Worm (Caenorhabditis elegans): ENCODE data around the gene F41F3.9.

The F41F3.9 gene

ce11 chrV:4615802-4616201 lies 39.5 kb upstream of the F41F3.9 start, which contains the start of the genes Y61A9LA.10 and F54D11.4 (continued):
- TF ChIP-seq tra-1 (GFP tag; IDR thresholded peaks at IDR 0.05) (no peak), nhr-237 (tag; optimal IDR thresholded peaks at IDR 0.05) (no peak), daf-16 (GFP tag; optimal IDR thresholded peaks at IDR 0.05) (no peak), daf-16 (tag; optimal IDR thresholded peaks at IDR 0.05) (no peak), madf-9 (GFP tag; conservative IDR thresholded peaks at IDR 0.05) (no peak), dmd-8 (GFP tag; IDR thresholded peaks at IDR 0.05) (no peak), lin-29 (GFP tag; IDR thresholded peaks at IDR 0.05) (no peak), ceh-28 (tag; optimal IDR thresholded peaks at IDR 0.05) (no peak), egl-43 (GFP tag; IDR thresholded peaks at IDR 0.05) (no peak), egl-27 (tag; optimal IDR thresholded peaks at IDR 0.05) (no peak), hlh-11 (tag; optimal IDR thresholded peaks at IDR 0.05) (no peak), D1046.2 (GFP tag; IDR thresholded peaks at IDR 0.05) (no peak), aha-1 (tag) (no peak), nhr-10 (tag; optimal IDR thresholded peaks at IDR 0.05) (no peak), ztf-7 (tag; optimal IDR thresholded peaks at IDR 0.05) (peak; percentile 54), Y5F2A.4 (GFP tag; optimal IDR thresholded peaks at IDR 0.05) (no peak), lin-1 (GFP tag; IDR thresholded peaks at IDR 0.05) (no peak), dmd-6 (GFP tag; IDR thresholded peaks at IDR 0.05) (no peak), Y75B8A.6 (GFP tag; IDR thresholded peaks at IDR 0.05) (no peak), spr-3 (GFP tag; optimal IDR thresholded peaks at IDR 0.05) (no peak), mdt-29 (GFP tag; IDR thresholded peaks at IDR 0.05) (no peak), nhr-102 (tag; optimal IDR thresholded peaks at IDR 0.05) (peak; percentile 51), cey-2 (tag; optimal IDR thresholded peaks at IDR 0.05; ENCODE audit: borderline replicate concordance, insufficient read depth) (no peak), F26F4.8 (GFP tag; conservative IDR thresholded peaks at IDR 0.05) (no peak), T20F7.1 (GFP tag; optimal IDR thresholded peaks at IDR 0.05) (no peak), skn-1 (tag; optimal IDR thresholded peaks at IDR 0.05) (no peak), F10B5.3 (tag; optimal IDR thresholded peaks at IDR 0.05) (peak; percentile 9), nhr-6 (tag; optimal IDR thresholded peaks at IDR 0.05) (no peak), lir-3 (tag; optimal IDR thresholded peaks at IDR 0.05) (no peak), ces-1 (GFP tag; optimal IDR thresholded peaks at IDR 0.05) (no peak), F37D6.2 (tag; optimal IDR thresholded peaks at IDR 0.05) (peak; percentile 22), nhr-111 (GFP tag; optimal IDR thresholded peaks at IDR 0.05) (no peak), zfp-3 (GFP tag; conservative IDR thresholded peaks at IDR 0.05) (no peak), T26A8.4 (GFP tag; IDR thresholded peaks at IDR 0.05) (no peak), sdz-12 (GFP tag; optimal IDR thresholded peaks at IDR 0.05) (no peak), nhr-11 (tag; optimal IDR thresholded peaks at IDR 0.05) (no peak), ceh-32 (tag; optimal IDR thresholded peaks at IDR 0.05; ENCODE audit: poor library complexity) (no peak), nhr-28 (tag; optimal IDR thresholded peaks at IDR 0.05) (no peak), hif-1 (tag; optimal IDR thresholded peaks at IDR 0.05) (no peak), unc-39 (tag; optimal IDR thresholded peaks at IDR 0.05) (no peak), mdl-1 (tag; optimal IDR thresholded peaks at IDR 0.05) (no peak), mes-2 (tag; optimal IDR thresholded peaks at IDR 0.05; ENCODE audit: poor library complexity, severe bottlenecking) (no peak), saeg-2 (GFP tag; IDR thresholded peaks at IDR 0.05) (no peak), Y48G9A.11 (GFP tag; IDR thresholded peaks at IDR 0.05) (no peak), fos-1 (tag; optimal IDR thresholded peaks at IDR 0.05) (no peak), lim-7 (GFP tag; IDR thresholded peaks at IDR 0.05) (no peak), arid-1 (GFP tag; conservative IDR thresholded peaks at IDR 0.05) (no peak), tag-97 (GFP tag; IDR thresholded peaks at IDR 0.05) (no peak), daf-12 (tag; optimal IDR thresholded peaks at IDR 0.05) (no peak), hlh-30 (tag; optimal IDR thresholded peaks at IDR 0.05; ENCODE audit: insufficient read depth) (peak; percentile 27), rbr-2 (tag; optimal IDR thresholded peaks at IDR 0.05) (peak; percentile 50), snpc-4 (tag; optimal IDR thresholded peaks at IDR 0.05) (no peak)
